Worm (Caenorhabditis elegans): Measurements from ENCODE around the gene shpk-1.

DNA sequence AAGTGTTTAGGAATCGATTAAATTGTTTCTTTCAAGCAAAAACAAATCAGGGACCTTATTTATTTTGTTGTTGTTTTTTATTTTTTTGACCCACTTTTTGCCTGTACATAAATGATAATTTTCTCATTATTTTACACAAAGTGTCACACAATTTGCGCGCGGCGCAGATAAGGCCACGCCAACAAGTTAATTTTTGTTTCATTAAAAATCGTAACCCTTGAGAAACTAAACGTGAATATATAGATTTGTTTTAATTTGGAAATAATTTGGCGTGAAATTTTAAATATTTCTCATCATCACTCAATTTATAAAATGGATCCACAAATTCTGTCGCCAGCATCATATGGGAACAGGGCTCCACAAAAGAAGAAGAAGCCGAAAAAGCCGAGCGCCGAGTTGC lies 27.3 kb upstream of the shpk-1 start, which contains the start of gene T05D4.5:
- TF ChIP-seq pha-4 (tag; optimal IDR thresholded peaks at IDR 0.05) = no peak
- TF ChIP-seq unc-62 (GFP tag; optimal IDR thresholded peaks at IDR 0.05) = no peak
- TF ChIP-seq nhr-237 (tag; optimal IDR thresholded peaks at IDR 0.05) = no peak
- no peak for TF ChIP-seq nhr-76 (tag; optimal IDR thresholded peaks at IDR 0.05)
- no peak for TF ChIP-seq lin-32 (GFP tag; optimal IDR thresholded peaks at IDR 0.05)
- TF ChIP-seq lin-13 (tag; optimal IDR thresholded peaks at IDR 0.05) = no peak
- no peak for TF ChIP-seq snpc-4 (tag; optimal IDR thresholded peaks at IDR 0.05)
- no peak for TF ChIP-seq mep-1 (tag; optimal IDR thresholded peaks at IDR 0.05)
- TF ChIP-seq ham-2 (GFP tag; optimal IDR thresholded peaks at IDR 0.05) = no peak
- no peak for TF ChIP-seq ztf-11 (tag; optimal IDR thresholded peaks at IDR 0.05)
- no peak for TF ChIP-seq nhr-12 (tag; optimal IDR thresholded peaks at IDR 0.05)
- no peak for TF ChIP-seq lsy-2 (tag; optimal IDR thresholded peaks at IDR 0.05)
